Worm (Caenorhabditis elegans): ENCODE data around the gene K12H6.8.

- TF ChIP-seq ZK185.1 (tag; optimal IDR thresholded peaks at IDR 0.05; ENCODE audit: poor library complexity, severe bottlenecking) (no peak), die-1 (tag; optimal IDR thresholded peaks at IDR 0.05) (no peak)
Observed at ce11 chrII:2826073-2826472, 1.6 kb upstream of the K12H6.8 start, which contains the start of gene K12H6.5.
